Worm (Caenorhabditis elegans) whole organism, L4/young adult: ENCODE results near the gene F28H7.2.

Source experiments
- W03F9.2 ChIP-seq: fragments of 150-350 bp; optimal IDR thresholded peaks from 2 replicates; lab custom pipeline; 2014; ENCODE audit warnings: missing biosample characterization, missing genetic modification characterization
- dao-5 ChIP-seq: sonication (generic microtip); optimal IDR thresholded peaks from 2 replicates; lab custom pipeline; 2016; ENCODE audit warnings: missing genotype, missing genetic modification characterization, moderate library complexity, missing compliant biosample characterization
- him-1 ChIP-seq: sonication (generic microtip); optimal IDR thresholded peaks from 2 replicates; lab custom pipeline; 2016; ENCODE audit warnings: missing genotype, missing genetic modification reagents, missing genetic modification characterization, missing compliant biosample characterization

Gene F28H7.2

DNA sequence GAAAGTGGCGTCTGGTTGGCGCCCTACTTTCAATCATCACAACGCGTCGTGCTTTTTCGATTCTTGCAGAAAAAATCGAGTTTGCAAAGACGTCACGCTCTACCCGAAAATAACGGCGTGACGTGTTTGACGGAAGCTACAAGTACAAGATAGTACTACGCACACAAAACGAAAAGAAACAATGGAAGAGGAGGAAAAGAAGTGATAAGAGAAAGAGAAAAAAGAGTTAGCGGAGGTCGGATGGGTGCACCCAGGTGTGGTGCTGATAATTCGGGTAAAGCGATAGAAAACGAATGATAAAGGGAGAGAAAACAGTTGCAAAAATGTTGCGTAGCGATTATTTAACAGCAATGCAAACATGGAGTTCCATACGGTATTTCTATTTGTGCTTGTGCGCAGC is 21.0 kb upstream of the F28H7.2 start:
- TF ChIP-seq W03F9.2 (tag; lab: Kevin White, UChicago) (no peak), dao-5 (no peak), him-1 (no peak)

DNA sequence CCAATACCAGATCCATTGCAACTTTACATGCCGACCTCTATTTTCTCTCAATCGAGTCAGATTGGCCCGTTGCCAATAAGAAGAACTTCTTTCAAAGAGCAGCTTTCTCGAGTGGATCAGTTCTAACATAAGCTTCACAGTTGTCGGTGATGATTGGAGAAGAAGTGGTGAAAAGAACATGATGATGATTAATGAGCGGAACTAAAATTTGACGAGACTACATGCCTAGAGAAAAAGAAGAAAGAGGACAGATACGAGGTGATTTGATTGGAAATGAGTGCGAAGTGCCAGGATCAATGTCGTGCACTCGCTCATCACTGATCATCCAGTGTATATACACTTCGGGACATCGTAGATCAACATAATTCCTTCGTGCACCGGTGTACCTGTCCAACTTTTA is 20.1 kb upstream of the F28H7.2 start:
- TF ChIP-seq W03F9.2 (tag; lab: Kevin White, UChicago), result no peak
- TF ChIP-seq dao-5, result no peak
- no peak for TF ChIP-seq him-1

- no peak for TF ChIP-seq W03F9.2 (tag; lab: Kevin White, UChicago)
- no peak for TF ChIP-seq dao-5
- no peak for TF ChIP-seq him-1
Measured at ce11 chrV:10729456-10729904, 18.2 kb upstream of the F28H7.2 start.

- TF ChIP-seq W03F9.2 (tag; lab: Kevin White, UChicago) (no peak), him-1 (no peak), dao-5 (no peak)
Measured at ce11 chrV:10730824-10731416, 16.8 kb upstream of the F28H7.2 start.

- no peak for TF ChIP-seq him-1
- no peak for TF ChIP-seq dao-5
- TF ChIP-seq W03F9.2 (tag; lab: Kevin White, UChicago), result no peak
Measured at ce11 chrV:10731989-10732472, 15.7 kb upstream of the F28H7.2 start, which contains the start of gene T28B11.1. T28B11.1 (minus strand) TSS chrV:10732422.

DNA sequence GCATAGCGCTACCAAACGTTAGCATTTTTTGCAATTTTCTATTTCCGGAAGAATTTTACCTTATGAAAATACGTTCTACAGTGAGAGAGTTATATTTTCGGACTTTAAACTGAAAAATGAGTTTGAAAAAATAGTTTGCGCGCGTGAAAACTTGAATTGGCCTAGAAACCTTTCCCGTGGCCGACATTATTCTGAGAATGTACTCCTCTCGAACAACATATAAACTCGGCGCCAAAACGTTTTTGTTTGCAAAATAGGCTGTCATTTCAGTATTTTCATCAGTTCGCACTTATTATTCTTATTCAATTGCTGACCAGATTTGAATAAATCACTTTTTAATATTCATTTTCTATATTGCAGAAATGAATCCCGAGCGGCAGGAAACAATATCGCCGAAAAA is 10.9 kb upstream of the F28H7.2 start, which contains the start of the genes mre-11 and wdr-5.3:
Gene mre-11, minus strand, starts transcription at position 113 of the 400 bp plus-strand sequence.
Gene wdr-5.3, plus strand, starts transcription at position 361 of the 400 bp plus-strand sequence.
- TF ChIP-seq W03F9.2 (tag; lab: Kevin White, UChicago), result peak; percentile 86
- no peak for TF ChIP-seq dao-5
- peak; percentile 22 for TF ChIP-seq him-1

DNA sequence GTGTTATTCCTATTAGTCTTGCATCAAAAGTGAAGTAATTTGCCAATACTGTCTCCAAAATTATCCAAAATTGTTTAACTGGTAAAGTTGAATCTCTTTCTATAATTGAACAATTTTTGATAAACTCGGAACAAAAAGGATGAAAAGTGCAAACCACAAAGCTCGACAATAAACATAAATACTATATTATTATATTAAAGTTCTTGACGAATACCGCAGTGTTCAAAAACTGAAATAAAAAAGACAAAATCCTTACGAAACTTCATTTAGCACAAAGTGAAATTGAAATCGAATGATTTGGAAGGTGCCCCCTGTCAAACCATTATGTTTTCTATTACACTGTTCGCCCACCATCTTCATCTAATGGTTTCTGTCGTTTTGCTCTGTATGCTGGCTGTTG is 6.3 kb upstream of the F28H7.2 start, which contains the start of gene ZC302.3:
Gene ZC302.3, minus strand, starts transcription at position 101 of the 400 bp plus-strand sequence.
- no peak for TF ChIP-seq him-1
- TF ChIP-seq W03F9.2 (tag; lab: Kevin White, UChicago), result no peak
- no peak for TF ChIP-seq dao-5

- no peak for TF ChIP-seq dao-5
- no peak for TF ChIP-seq W03F9.2 (tag; lab: Kevin White, UChicago)
- no peak for TF ChIP-seq him-1
Measured at ce11 chrV:10743649-10744048, 4.1 kb upstream of the F28H7.2 start, which contains the start of gene srj-22. srj-22 (minus strand) TSS chrV:10743749.

ce11 chrV:10745034-10745433 is 2.7 kb upstream of the F28H7.2 start, which contains the start of gene srj-21:
srj-21 (plus strand) TSS chrV:10745334.
- no peak for TF ChIP-seq him-1
- TF ChIP-seq W03F9.2 (tag; lab: Kevin White, UChicago), result no peak
- no peak for TF ChIP-seq dao-5

ce11 chrV:10750630-10751029 is 2.9 kb downstream of the F28H7.2 start, which contains the start of gene F28H7.3:
F28H7.3 (minus strand) TSS chrV:10750788.
- TF ChIP-seq W03F9.2 (tag; lab: Kevin White, UChicago), result no peak
- TF ChIP-seq dao-5, result no peak
- no peak for TF ChIP-seq him-1

DNA sequence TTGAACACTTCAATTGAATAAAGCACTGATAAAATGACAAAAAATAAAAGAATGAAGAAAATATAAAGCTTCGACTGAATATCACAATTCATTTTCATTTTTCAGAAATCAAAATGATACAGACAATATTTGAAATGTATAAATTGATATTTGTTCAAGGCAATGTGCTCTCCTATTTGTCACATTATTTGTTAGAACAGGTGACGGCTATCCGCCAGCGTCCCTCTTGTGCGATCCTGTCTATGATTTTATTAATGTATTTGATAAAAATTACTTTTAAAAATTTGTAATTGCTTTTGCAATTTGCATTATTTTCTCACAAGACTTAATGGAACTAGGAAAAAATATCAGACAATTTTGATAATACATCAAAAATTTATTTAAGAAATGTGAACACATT is 6.3 kb downstream of the F28H7.2 start, which contains the start of gene F28H7.7:
Gene F28H7.7, minus strand, starts transcription at position 101 of the 400 bp plus-strand sequence.
- TF ChIP-seq W03F9.2 (tag; lab: Kevin White, UChicago), result no peak
- TF ChIP-seq him-1, result no peak
- TF ChIP-seq dao-5, result no peak

- no peak for TF ChIP-seq dao-5
- TF ChIP-seq him-1, result no peak
- TF ChIP-seq W03F9.2 (tag; lab: Kevin White, UChicago), result no peak
Measured at ce11 chrV:10756698-10757097, 9.0 kb downstream of the F28H7.2 start, which contains the start of gene irld-6. irld-6 (minus strand) TSS chrV:10756798.

DNA sequence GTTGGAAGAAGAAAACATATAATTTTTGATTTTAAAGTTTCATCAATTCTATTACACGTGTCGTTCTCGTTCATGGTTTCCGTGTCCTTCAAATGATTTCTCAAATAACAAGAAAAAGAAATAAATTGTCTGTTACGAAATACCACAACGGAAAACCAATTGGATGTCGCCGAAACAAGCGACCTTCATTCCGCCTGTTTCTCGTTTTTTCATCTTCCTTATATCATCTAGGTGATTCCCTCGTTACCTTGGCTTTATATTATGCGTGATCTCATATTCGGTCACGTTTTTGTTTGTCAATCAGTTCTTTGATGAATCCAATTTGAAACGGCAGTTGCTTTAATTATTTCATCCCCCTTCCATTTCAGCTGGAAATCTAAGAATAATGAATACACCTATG is 9.4 kb downstream of the F28H7.2 start:
- TF ChIP-seq W03F9.2 (tag; lab: Kevin White, UChicago) (no peak), dao-5 (no peak), him-1 (no peak)

DNA sequence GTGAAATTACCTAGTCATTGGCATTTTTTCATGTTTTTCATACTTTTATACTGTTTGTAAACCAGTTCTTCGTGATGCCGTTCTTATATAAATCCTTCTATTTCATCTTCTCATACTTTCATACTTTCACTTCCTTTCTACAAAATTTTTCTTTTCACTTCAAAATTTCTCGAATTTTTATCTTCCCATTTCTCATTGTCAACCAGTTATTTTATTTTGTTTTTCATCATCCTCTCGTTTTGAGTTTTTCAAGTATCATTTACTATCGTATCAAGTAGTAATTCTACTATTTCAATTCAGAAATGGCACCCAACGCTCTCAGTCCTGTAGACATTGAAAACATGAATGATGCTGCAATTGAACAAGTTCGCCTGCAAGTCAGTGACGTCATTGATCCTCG is 11.0 kb downstream of the F28H7.2 start, which contains the start of gene F28H7.8:
Gene F28H7.8, plus strand, starts transcription at position 301 of the 400 bp plus-strand sequence.
- TF ChIP-seq W03F9.2 (tag; lab: Kevin White, UChicago) (no peak), him-1 (no peak), dao-5 (no peak)

DNA sequence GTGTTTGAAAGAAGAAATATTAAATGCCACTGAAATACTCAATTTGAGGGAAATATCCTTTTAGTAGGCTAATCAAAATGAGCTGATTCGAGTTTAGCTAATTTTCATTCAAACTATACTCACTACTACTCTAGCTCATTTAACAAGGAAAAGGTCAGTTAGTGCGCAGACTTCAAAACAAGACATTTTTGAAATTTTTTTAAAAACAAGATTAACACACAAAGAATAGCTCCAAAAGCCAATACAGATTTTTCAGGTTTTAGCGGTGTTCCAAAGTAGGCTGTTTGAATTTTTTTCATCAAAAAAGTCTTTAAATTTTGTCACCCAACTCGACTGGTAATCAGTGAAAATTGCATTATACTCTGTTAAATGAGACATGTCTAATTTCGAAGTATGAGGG is 13.1 kb downstream of the F28H7.2 start:
- TF ChIP-seq him-1, result no peak
- TF ChIP-seq W03F9.2 (tag; lab: Kevin White, UChicago), result no peak
- no peak for TF ChIP-seq dao-5
